Fruit fly (Drosophila melanogaster) whole organism, embryonic: Measurements from ENCODE around the gene CG7329.
A peak's percentile ranks its signal among the peaks of the same experiment; 100 is the strongest.

Source experiments
- B-H2 ChIP-seq: fragments of 200-800 bp; sonication (Bioruptor generic); optimal IDR thresholded peaks from 2 replicates; lab custom pipeline; 2018; ENCODE audit warnings: missing biosample characterization, mild to moderate bottlenecking, missing genetic modification characterization
- CG11398 ChIP-seq: fragments of 200-800 bp; sonication (Bioruptor generic); optimal IDR thresholded peaks from 2 replicates; lab custom pipeline; 2016; ENCODE audit warnings: missing biosample characterization, missing genetic modification characterization
- CG12942 ChIP-seq: fragments of 200-800 bp; sonication (Bioruptor generic); optimal IDR thresholded peaks from 3 replicates; lab custom pipeline; 2016; ENCODE audit warnings: missing biosample characterization, missing genetic modification characterization
- CG13424 ChIP-seq: fragments of 200-800 bp; sonication (Bioruptor generic); optimal IDR thresholded peaks from 2 replicates; lab custom pipeline; 2019; ENCODE audit warnings: missing biosample characterization, mild to moderate bottlenecking, missing genetic modification characterization, moderate library complexity
- CG13894 ChIP-seq: fragments of 200-800 bp; sonication (Bioruptor generic); optimal IDR thresholded peaks from 3 replicates; lab custom pipeline; 2018; ENCODE audit warnings: missing biosample characterization, mild to moderate bottlenecking, missing genetic modification characterization, moderate library complexity
- CG14441 ChIP-seq: fragments of 200-800 bp; sonication (Bioruptor generic); IDR thresholded peaks from 2 replicates; pipeline ENCODE4 v1.3.6; 2022; ENCODE audit warnings: missing biosample characterization, missing genetic modification characterization
- CG15601 ChIP-seq: fragments of 200-800 bp; sonication (Bioruptor generic); optimal IDR thresholded peaks from 3 replicates; lab custom pipeline; 2019; ENCODE audit warnings: missing biosample characterization, mild to moderate bottlenecking, missing genetic modification characterization, moderate library complexity
- CG16779 ChIP-seq: fragments of 200-800 bp; sonication (Bioruptor generic); IDR thresholded peaks from 2 replicates; pipeline ENCODE4 v1.3.6; 2022; ENCODE audit warnings: missing biosample characterization, missing genetic modification characterization
- CG16813 ChIP-seq: fragments of 200-800 bp; sonication (Bioruptor generic); IDR thresholded peaks from 3 replicates; pipeline ENCODE4 v1.3.6; 2022; ENCODE audit warnings: missing biosample characterization, missing genetic modification characterization; ENCODE audit not compliant: partially characterized antibody
- CG17385 ChIP-seq: fragments of 200-800 bp; sonication (Bioruptor generic); optimal IDR thresholded peaks from 3 replicates; lab custom pipeline; 2018; ENCODE audit warnings: missing biosample characterization, mild to moderate bottlenecking, missing genetic modification characterization
- CG18476 ChIP-seq: fragments of 200-800 bp; sonication (Bioruptor generic); optimal IDR thresholded peaks from 2 replicates; lab custom pipeline; 2016; ENCODE audit warnings: missing biosample characterization, mild to moderate bottlenecking, missing genetic modification characterization
- CG2199 ChIP-seq: fragments of 200-800 bp; sonication (Bioruptor generic); IDR thresholded peaks from 3 replicates; pipeline ENCODE4 v1.3.6; 2022; ENCODE audit warnings: missing biosample characterization, missing genetic modification characterization
- CG2875 ChIP-seq: fragments of 200-800 bp; sonication (Bioruptor generic); optimal IDR thresholded peaks from 2 replicates; lab custom pipeline; 2017; ENCODE audit warnings: missing biosample characterization, mild to moderate bottlenecking, missing genetic modification characterization, missing genetic modification reagents
- CG34376 ChIP-seq: fragments of 200-800 bp; sonication (Bioruptor generic); optimal IDR thresholded peaks from 2 replicates; lab custom pipeline; 2018; ENCODE audit warnings: missing biosample characterization, mild to moderate bottlenecking, missing genetic modification characterization
- CG4360 ChIP-seq: fragments of 200-800 bp; sonication (Bioruptor generic); IDR thresholded peaks from 2 replicates; pipeline ENCODE4 v1.3.6; 2022; ENCODE audit warnings: missing biosample characterization, missing genetic modification characterization
- CG5180 ChIP-seq: fragments of 200-800 bp; sonication (Bioruptor generic); optimal IDR thresholded peaks from 3 replicates; lab custom pipeline; 2017; ENCODE audit warnings: missing biosample characterization, missing genetic modification characterization, mild to moderate bottlenecking, moderate library complexity, missing genetic modification reagents
- CG6791 ChIP-seq: fragments of 200-800 bp; sonication (Bioruptor generic); IDR thresholded peaks from 3 replicates; pipeline ENCODE4 v1.3.6; 2022; ENCODE audit warnings: missing biosample characterization, missing genetic modification characterization; ENCODE audit not compliant: partially characterized antibody
- CG6813 ChIP-seq: fragments of 200-800 bp; sonication (Bioruptor generic); optimal IDR thresholded peaks from 2 replicates; lab custom pipeline; 2017; ENCODE audit warnings: missing biosample characterization, missing genetic modification characterization, mild to moderate bottlenecking, moderate library complexity, missing genetic modification reagents
- CG7786 ChIP-seq: fragments of 200-800 bp; sonication (Bioruptor generic); optimal IDR thresholded peaks from 2 replicates; lab custom pipeline; 2016; ENCODE audit warnings: missing biosample characterization, missing genetic modification characterization
- CG9727 ChIP-seq: fragments of 200-800 bp; sonication (Bioruptor generic); optimal IDR thresholded peaks from 3 replicates; lab custom pipeline; 2017; ENCODE audit warnings: missing biosample characterization, mild to moderate bottlenecking, missing genetic modification characterization
- CG9817 ChIP-seq: fragments of 200-800 bp; sonication (Bioruptor generic); optimal IDR thresholded peaks from 2 replicates; lab custom pipeline; 2018; ENCODE audit warnings: missing biosample characterization, mild to moderate bottlenecking, missing genetic modification characterization, moderate library complexity
- Camta ChIP-seq: fragments of 200-800 bp; sonication (Bioruptor generic); optimal IDR thresholded peaks from 2 replicates; lab custom pipeline; 2016; ENCODE audit warnings: missing biosample characterization, missing genetic modification characterization
- Dip2 ChIP-seq: fragments of 200-800 bp; sonication (Bioruptor generic); IDR thresholded peaks from 2 replicates; pipeline ENCODE4 v1.3.6; 2022; ENCODE audit warnings: missing biosample characterization, missing genetic modification characterization
- Doc2 ChIP-seq: fragments of 200-800 bp; sonication (Bioruptor generic); IDR thresholded peaks from 2 replicates; pipeline ENCODE4 v1.3.6; 2022; ENCODE audit warnings: missing biosample characterization, missing genetic modification characterization
- E2f2 ChIP-seq: fragments of 200-800 bp; sonication (Bioruptor generic); IDR thresholded peaks from 2 replicates; pipeline ENCODE4 v1.3.6; 2022; ENCODE audit warnings: missing biosample characterization, missing genetic modification characterization
- HLHmδ ChIP-seq: fragments of 200-800 bp; sonication (Bioruptor generic); optimal IDR thresholded peaks from 2 replicates; lab custom pipeline; 2018; ENCODE audit warnings: missing biosample characterization, mild to moderate bottlenecking, missing genetic modification characterization, moderate library complexity
- Kr ChIP-seq: fragments of 200-800 bp; sonication (Bioruptor generic); optimal IDR thresholded peaks from 2 replicates; lab custom pipeline; 2017; ENCODE audit warnings: missing biosample characterization, mild to moderate bottlenecking, missing genetic modification characterization
- Med ChIP-seq: fragments of 200-800 bp; sonication (Bioruptor generic); peaks from one replicate; lab custom pipeline; 2016; ENCODE audit warnings: missing biosample characterization, missing genetic modification characterization, mild to moderate bottlenecking, inconsistent platforms, moderate library complexity
- NC2β ChIP-seq: fragments of 200-800 bp; sonication (Bioruptor generic); optimal IDR thresholded peaks from 2 replicates; lab custom pipeline; 2016; ENCODE audit warnings: missing biosample characterization, missing genetic modification characterization
- Poxn ChIP-seq: fragments of 200-800 bp; sonication (Bioruptor generic); IDR thresholded peaks from 2 replicates; pipeline ENCODE4 v1.3.6; 2022; ENCODE audit warnings: missing biosample characterization, missing genetic modification characterization
- YL-1 ChIP-seq: fragments of 200-800 bp; sonication (Bioruptor generic); optimal IDR thresholded peaks from 3 replicates; lab custom pipeline; 2017; ENCODE audit warnings: missing biosample characterization, mild to moderate bottlenecking, missing genetic modification characterization
- bigmax ChIP-seq: fragments of 200-800 bp; sonication (Bioruptor generic); optimal IDR thresholded peaks from 2 replicates; lab custom pipeline; 2018; ENCODE audit warnings: missing biosample characterization, mild to moderate bottlenecking, missing genetic modification characterization
- bsh ChIP-seq, 2 experiments: fragments of 200-800 bp; sonication (Bioruptor generic); optimal IDR thresholded peaks; 2 replicates each; lab custom pipeline; 2017 to 2018; ENCODE audit warnings: mild to moderate bottlenecking in 2 of 2, missing biosample characterization in 2 of 2, missing genetic modification characterization in 2 of 2, moderate library complexity in 1 of 2
- btn ChIP-seq: fragments of 200-800 bp; sonication (Bioruptor generic); optimal IDR thresholded peaks from 2 replicates; lab custom pipeline; 2016; ENCODE audit warnings: missing biosample characterization, missing genetic modification characterization
- ci ChIP-seq: fragments of 200-800 bp; sonication (Bioruptor generic); IDR thresholded peaks from 3 replicates; pipeline ENCODE4 v1.3.6; 2022; ENCODE audit warnings: missing biosample characterization, missing genetic modification characterization
- fu2 ChIP-seq: fragments of 200-800 bp; sonication (Bioruptor generic); optimal IDR thresholded peaks from 2 replicates; lab custom pipeline; 2016; ENCODE audit warnings: missing biosample characterization, missing genetic modification characterization
- hth ChIP-seq: fragments of >200 bp; optimal IDR thresholded peaks from 2 replicates; lab custom pipeline; 2017; ENCODE audit warnings: inconsistent platforms
- kay ChIP-seq: fragments of 200-800 bp; sonication (Bioruptor generic); optimal IDR thresholded peaks from 2 replicates; lab custom pipeline; 2016; ENCODE audit warnings: missing biosample characterization, missing genetic modification characterization
- kni ChIP-seq: fragments of 200-800 bp; sonication (Bioruptor generic); optimal IDR thresholded peaks from 3 replicates; lab custom pipeline; 2017; ENCODE audit warnings: mild to moderate bottlenecking, missing biosample characterization, missing genetic modification reagents, missing genetic modification characterization
- pros ChIP-seq: fragments of 200-800 bp; sonication (Bioruptor generic); optimal IDR thresholded peaks from 3 replicates; lab custom pipeline; 2019; ENCODE audit warnings: missing biosample characterization, mild to moderate bottlenecking, missing genetic modification characterization, moderate library complexity
- pum ChIP-seq: fragments of 200-800 bp; sonication (Bioruptor generic); optimal IDR thresholded peaks from 2 replicates; lab custom pipeline; 2016; ENCODE audit warnings: missing biosample characterization, missing genetic modification characterization
- row ChIP-seq: fragments of 200-800 bp; sonication (Bioruptor generic); IDR thresholded peaks from 3 replicates; pipeline ENCODE4 v1.3.6; 2022; ENCODE audit warnings: missing biosample characterization, missing genetic modification characterization
- sd ChIP-seq: fragments of 200-800 bp; sonication (Bioruptor generic); optimal IDR thresholded peaks from 3 replicates; lab custom pipeline; 2018; ENCODE audit warnings: missing biosample characterization, mild to moderate bottlenecking, missing genetic modification characterization, moderate library complexity
- sens ChIP-seq: fragments of 200-800 bp; sonication (Bioruptor generic); peaks from one replicate; lab custom pipeline; 2016; ENCODE audit warnings: missing biosample characterization, missing genetic modification characterization
- sqz ChIP-seq: fragments of 200-800 bp; sonication (Bioruptor generic); optimal IDR thresholded peaks from 3 replicates; lab custom pipeline; 2018; ENCODE audit warnings: missing biosample characterization, mild to moderate bottlenecking, missing genetic modification characterization
- ssp ChIP-seq: fragments of 200-800 bp; sonication (Bioruptor generic); IDR thresholded peaks from 2 replicates; pipeline ENCODE4 v1.3.6; 2022; ENCODE audit warnings: missing biosample characterization, missing genetic modification characterization
- twi ChIP-seq: fragments of 200-800 bp; optimal IDR thresholded peaks from 2 replicates; lab custom pipeline; 2019; ENCODE audit warnings: missing biosample characterization, mild to moderate bottlenecking, missing genetic modification characterization, moderate library complexity
- wek ChIP-seq: fragments of 200-800 bp; sonication (Bioruptor generic); optimal IDR thresholded peaks from 3 replicates; lab custom pipeline; 2018; ENCODE audit warnings: missing biosample characterization, mild to moderate bottlenecking, missing genetic modification characterization, moderate library complexity
- zen ChIP-seq: fragments of 200-800 bp; sonication (Bioruptor generic); optimal IDR thresholded peaks from 3 replicates; lab custom pipeline; 2018; ENCODE audit warnings: missing biosample characterization, mild to moderate bottlenecking, missing genetic modification characterization, moderate library complexity

The CG7329 gene

DNA sequence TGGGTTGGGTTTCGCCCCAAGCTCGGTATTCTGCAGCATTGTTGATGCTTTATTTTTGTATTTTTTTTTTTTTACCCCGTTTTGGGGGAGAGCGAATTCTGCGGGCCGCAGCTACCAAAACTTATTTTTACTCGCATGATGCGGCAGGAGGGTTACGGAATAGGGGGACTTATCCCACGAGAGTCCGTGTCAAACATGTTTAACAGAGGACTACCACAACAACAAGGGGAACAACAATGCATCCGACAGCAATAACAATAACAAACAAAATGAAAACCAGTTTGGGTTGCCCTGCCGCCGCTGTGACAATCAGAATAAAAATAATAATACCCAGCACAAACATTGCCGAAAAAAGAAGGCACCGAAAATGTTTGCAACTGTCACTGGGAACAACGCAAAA lies 25.2 kb downstream of the CG7329 start:
- TF ChIP-seq CG13894 (tag; lab: Kevin White, UChicago) (peak; percentile 37), CG2875 (no peak), CG4360 (GFP tag; lab: Robert Waterston, UW) (peak; percentile 74), Med (GFP tag; lab: Kevin White, UChicago) (peak; percentile 15), sqz (no peak), ssp (GFP tag; lab: Robert Waterston, UW) (no peak), CG2199 (GFP tag; lab: Robert Waterston, UW) (0 out of 3 replicates have a peak, but pooled peaks have one; percentile 23), CG5180 (GFP tag; lab: Kevin White, UChicago) (peak; percentile 49), CG15601 (tag; lab: Kevin White, UChicago) (no peak), ci (GFP tag; lab: Robert Waterston, UW) (no peak), fu2 (no peak)
- TF ChIP-seq, all 482 proteins: peak for 5

DNA sequence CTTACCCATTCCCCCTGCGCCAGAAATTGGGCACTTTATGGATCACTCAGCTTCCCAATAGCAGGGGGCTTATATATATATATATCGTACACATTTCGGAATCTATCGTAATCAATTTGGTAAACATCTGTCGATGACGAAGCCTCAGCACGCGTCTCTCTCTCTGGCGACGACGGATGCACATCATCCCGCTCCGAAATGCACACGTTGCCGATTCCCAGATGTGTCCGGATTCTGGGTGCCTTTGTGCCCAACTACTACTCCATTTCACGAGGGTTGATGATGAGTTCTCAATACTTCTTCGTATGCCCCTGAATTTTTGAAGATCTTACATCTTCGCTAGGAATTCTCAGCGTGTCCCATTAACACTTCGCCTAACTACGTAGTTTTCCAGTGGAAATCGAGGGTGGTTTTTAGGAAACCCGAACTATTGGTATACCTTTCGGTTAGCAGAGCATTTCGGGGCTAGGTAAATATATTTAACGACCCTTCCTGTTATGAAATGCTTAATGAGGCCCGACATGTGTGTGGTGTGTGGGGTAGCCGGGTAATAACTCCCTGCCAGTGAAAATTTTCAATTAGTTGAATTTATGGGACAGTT lies 29.5 kb downstream of the CG7329 start:
- peak; percentile 98 for TF ChIP-seq pros (GFP tag; lab: Kevin White, UChicago)
- peak; percentile 69 for TF ChIP-seq zen (tag; lab: Kevin White, UChicago)
- 0 out of 3 replicates have a peak, but pooled peaks have one; percentile 27 for TF ChIP-seq CG6791
- TF ChIP-seq Poxn (GFP tag; lab: Robert Waterston, UW): no peak
- peak; percentile 55 for TF ChIP-seq sens
- TF ChIP-seq Doc2 (GFP tag; lab: Robert Waterston, UW): no peak
- TF ChIP-seq Dip2 (GFP tag; lab: Robert Waterston, UW): no peak
- TF ChIP-seq Camta (GFP tag; lab: Kevin White, UChicago): no peak
- TF ChIP-seq CG13894 (tag; lab: Kevin White, UChicago): peak; percentile 7
- TF ChIP-seq kni: peak; percentile 71
- TF ChIP-seq btn: no peak
- TF ChIP-seq CG16779 (GFP tag; lab: Robert Waterston, UW): no peak
- no peak for TF ChIP-seq kay (GFP tag; lab: Kevin White, UChicago)
- peak; percentile 22 for TF ChIP-seq sd (tag; lab: Kevin White, UChicago)
- TF ChIP-seq CG9727 (GFP tag; lab: Kevin White, UChicago): no peak
- no peak for TF ChIP-seq row (GFP tag; lab: Robert Waterston, UW)
- TF ChIP-seq bigmax: no peak
- no peak for TF ChIP-seq CG4360 (GFP tag; lab: Robert Waterston, UW)
- TF ChIP-seq CG13424: no peak
- no peak for TF ChIP-seq YL-1
- peak; percentile 41 for TF ChIP-seq HLHmδ (GFP tag; lab: Kevin White, UChicago)
- no peak for TF ChIP-seq NC2β (GFP tag; lab: Kevin White, UChicago)
- TF ChIP-seq twi (tag; lab: Kevin White, UChicago): peak; percentile 84
- TF ChIP-seq CG12942 (GFP tag; lab: Kevin White, UChicago): no peak
- TF ChIP-seq CG2199 (GFP tag; lab: Robert Waterston, UW): peak; percentile 61; the same call in 1 of the 3 replicates
- TF ChIP-seq CG18476 (GFP tag; lab: Kevin White, UChicago): peak; percentile 7
- TF ChIP-seq CG7786 (GFP tag; lab: Kevin White, UChicago): no peak
- TF ChIP-seq hth: peak; percentile 16
- TF ChIP-seq CG16813 (GFP tag; lab: Robert Waterston, UW): no peak
- peak; percentile 63 for TF ChIP-seq Kr (GFP tag; lab: Kevin White, UChicago)
- TF ChIP-seq E2f2 (GFP tag; lab: Robert Waterston, UW): no peak
- TF ChIP-seq B-H2 (GFP tag; lab: Kevin White, UChicago): no peak
- no peak for TF ChIP-seq CG11398 (GFP tag; lab: Kevin White, UChicago)
- TF ChIP-seq CG17385: no peak
- no peak for TF ChIP-seq wek
- TF ChIP-seq pum (GFP tag; lab: Kevin White, UChicago): no peak
- no peak for TF ChIP-seq CG9817 (tag; lab: Kevin White, UChicago)
- TF ChIP-seq CG34376: no peak
- TF ChIP-seq bsh (GFP tag; optimal IDR thresholded peaks at IDR 0.05; lab: Kevin White, UChicago): no peak
- no peak for TF ChIP-seq CG6813
- no peak for TF ChIP-seq CG14441 (GFP tag; lab: Robert Waterston, UW)
